Worm (Caenorhabditis elegans) whole organism, L1 larva: ENCODE measurements around the gene bicd-1.

Experiments used
- C04F5.9 ChIP-seq: sonication (generic microtip); optimal IDR thresholded peaks from 2 replicates; lab custom pipeline; 2016; ENCODE audit warnings: missing genetic modification characterization, missing compliant biosample characterization
- C34B4.2 ChIP-seq: sonication (generic microtip); optimal IDR thresholded peaks from 2 replicates; lab custom pipeline; 2017; ENCODE audit warnings: mild to moderate bottlenecking, missing genetic modification characterization, missing compliant biosample characterization
- alr-1 ChIP-seq: fragments of 200-800 bp; sonication (Bioruptor generic); optimal IDR thresholded peaks from 2 replicates; lab custom pipeline; 2018; ENCODE audit warnings: borderline replicate concordance, mild to moderate bottlenecking, missing genetic modification characterization, missing compliant biosample characterization
- ama-1 ChIP-seq: fragments of 150-350 bp; optimal IDR thresholded peaks from 2 replicates; lab custom pipeline; 2014
- blmp-1 ChIP-seq: fragments of 150-350 bp; optimal IDR thresholded peaks from 2 replicates; lab custom pipeline; 2014; ENCODE audit warnings: missing biosample characterization, missing genetic modification characterization
- ceh-63 ChIP-seq: fragments of 200-800 bp; sonication (Bioruptor generic); optimal IDR thresholded peaks from 2 replicates; lab custom pipeline; 2018; ENCODE audit warnings: mild to moderate bottlenecking, missing genetic modification characterization, missing compliant biosample characterization
- ceh-8 ChIP-seq: fragments of 200-800 bp; sonication (Bioruptor generic); optimal IDR thresholded peaks from 2 replicates; lab custom pipeline; 2018; ENCODE audit warnings: mild to moderate bottlenecking, missing genetic modification characterization, moderate library complexity, missing compliant biosample characterization
- ceh-82 ChIP-seq, 3 experiments: fragments of 150-350 bp in 1 of 3; sonication (generic microtip) in 2 of 3; optimal IDR thresholded peaks; 2 replicates each; lab custom pipeline; 2014 to 2017; ENCODE audit warnings: missing biosample characterization in 3 of 3, missing genetic modification characterization in 3 of 3
- ceh-88 ChIP-seq: fragments of 200-800 bp; sonication (Bioruptor generic); IDR thresholded peaks from 2 replicates; pipeline ENCODE4 v1.3.6; 2022; ENCODE audit warnings: missing genetic modification characterization, missing compliant biosample characterization
- ceh-90 ChIP-seq: sonication (generic microtip); optimal IDR thresholded peaks from 2 replicates; lab custom pipeline; 2016; ENCODE audit warnings: missing genetic modification characterization, missing compliant biosample characterization
- dpl-1 ChIP-seq, 3 experiments: fragments of 150-350 bp in 2 of 3; sonication (generic microtip) in 1 of 3; optimal IDR thresholded peaks; 2 replicates each; lab custom pipeline; 2014 to 2017; ENCODE audit warnings: missing biosample characterization in 3 of 3, missing genetic modification characterization in 3 of 3, missing genetic modification reagents in 3 of 3
- efl-1 ChIP-seq, 4 experiments: fragments of 150-350 bp; optimal IDR thresholded peaks in 3 of 4; peaks in 1 of 4; 1 replicate in 1 of 4; 2 replicates in 3 of 4; lab custom pipeline; 2014; ENCODE audit warnings: missing biosample characterization in 2 of 4, missing genetic modification characterization in 2 of 4, missing genetic modification reagents in 2 of 4
- efl-3 ChIP-seq: fragments of 200-800 bp; sonication (Bioruptor generic); optimal IDR thresholded peaks from 2 replicates; lab custom pipeline; 2018; ENCODE audit warnings: mild to moderate bottlenecking, missing genetic modification characterization, missing compliant biosample characterization
- egl-27 ChIP-seq, 2 experiments: fragments of 150-350 bp in 1 of 2; sonication (generic microtip); optimal IDR thresholded peaks; 3 replicates each; lab custom pipeline; 2017 to 2018; ENCODE audit warnings: missing biosample characterization in 2 of 2, missing genetic modification characterization in 2 of 2, missing genetic modification reagents in 2 of 2
- elt-3 ChIP-seq, 6 experiments: fragments of 150-350 bp in 1 of 6; sonication (generic microtip); optimal IDR thresholded peaks; 2 replicates each; lab custom pipeline; 2017 to 2018; ENCODE audit warnings: missing biosample characterization in 6 of 6, missing genetic modification characterization in 6 of 6, inconsistent platforms in 1 of 6
- ets-5 ChIP-seq: fragments of 200-800 bp; sonication (Bioruptor generic); IDR thresholded peaks from 2 replicates; pipeline ENCODE4 v1.3.6; 2022; ENCODE audit warnings: missing genetic modification characterization, missing compliant biosample characterization
- fkh-4 ChIP-seq: sonication (generic microtip); optimal IDR thresholded peaks from 2 replicates; lab custom pipeline; 2016; ENCODE audit warnings: missing compliant biosample characterization, missing genetic modification characterization, borderline replicate concordance
- fkh-8 ChIP-seq: sonication (generic microtip); optimal IDR thresholded peaks from 2 replicates; lab custom pipeline; 2016; ENCODE audit warnings: mild to moderate bottlenecking, missing genetic modification characterization, missing compliant biosample characterization
- fos-1 ChIP-seq: fragments of 150-350 bp; optimal IDR thresholded peaks from 2 replicates; lab custom pipeline; 2014; ENCODE audit warnings: missing biosample characterization, missing genetic modification characterization
- hlh-4 ChIP-seq: sonication (generic microtip); optimal IDR thresholded peaks from 2 replicates; lab custom pipeline; 2016; ENCODE audit warnings: mild to moderate bottlenecking, missing genetic modification characterization, missing compliant biosample characterization
- irx-1 ChIP-seq: sonication (generic microtip); optimal IDR thresholded peaks from 2 replicates; lab custom pipeline; 2016; ENCODE audit warnings: missing genetic modification characterization, missing compliant biosample characterization
- jun-1 ChIP-seq: fragments of 150-350 bp; optimal IDR thresholded peaks from 2 replicates; lab custom pipeline; 2014; ENCODE audit warnings: missing biosample characterization, missing genetic modification reagents, missing genetic modification characterization
- lin-14 ChIP-seq: fragments of 200-800 bp; sonication (Bioruptor generic); optimal IDR thresholded peaks from 2 replicates; lab custom pipeline; 2018; ENCODE audit warnings: mild to moderate bottlenecking, missing genetic modification characterization, moderate library complexity, missing compliant biosample characterization
- lin-35 ChIP-seq, 2 experiments: fragments of 150-350 bp; optimal IDR thresholded peaks; 2 replicates each; lab custom pipeline; 2014; ENCODE audit warnings: missing biosample characterization in 2 of 2, missing genetic modification characterization in 2 of 2, missing genetic modification reagents in 2 of 2
- lin-39 ChIP-seq: fragments of 150-350 bp; optimal IDR thresholded peaks from 2 replicates; lab custom pipeline; 2014; ENCODE audit warnings: missing biosample characterization, missing genetic modification reagents, missing genetic modification characterization
- lsy-2 ChIP-seq, 2 experiments: fragments of 150-350 bp; optimal IDR thresholded peaks; 2 replicates each; lab custom pipeline; 2014; ENCODE audit warnings: missing biosample characterization in 2 of 2, missing genetic modification characterization in 2 of 2
- mdl-1 ChIP-seq, 2 experiments: fragments of 150-350 bp; optimal IDR thresholded peaks; 2 replicates each; lab custom pipeline; 2014 to 2017; ENCODE audit warnings: missing biosample characterization in 2 of 2, missing genetic modification characterization in 2 of 2, inconsistent platforms in 1 of 2
- mep-1 ChIP-seq: fragments of 150-350 bp; optimal IDR thresholded peaks from 2 replicates; lab custom pipeline; 2014; ENCODE audit warnings: missing biosample characterization, missing genetic modification characterization
- nhr-19 ChIP-seq: fragments of 200-800 bp; sonication (Bioruptor generic); conservative IDR thresholded peaks from 2 replicates; pipeline ENCODE4 v1.3.6; 2022; ENCODE audit warnings: missing genetic modification characterization, missing compliant biosample characterization
- nhr-20 ChIP-seq: sonication (generic microtip); optimal IDR thresholded peaks from 2 replicates; lab custom pipeline; 2016; ENCODE audit warnings: mild to moderate bottlenecking, missing genetic modification characterization, missing compliant biosample characterization
- nhr-237 ChIP-seq: fragments of 150-350 bp; optimal IDR thresholded peaks from 2 replicates; lab custom pipeline; 2014; ENCODE audit warnings: missing biosample characterization, missing genetic modification characterization
- nhr-47 ChIP-seq: sonication (generic microtip); optimal IDR thresholded peaks from 2 replicates; lab custom pipeline; 2016; ENCODE audit warnings: mild to moderate bottlenecking, missing genetic modification characterization, moderate library complexity, missing compliant biosample characterization
- nhr-71 ChIP-seq: sonication (generic microtip); optimal IDR thresholded peaks from 2 replicates; lab custom pipeline; 2016; ENCODE audit warnings: mild to moderate bottlenecking, missing genetic modification characterization, moderate library complexity, missing compliant biosample characterization
- nhr-84 ChIP-seq: sonication (generic microtip); optimal IDR thresholded peaks from 2 replicates; lab custom pipeline; 2017; ENCODE audit warnings: missing biosample characterization, missing genetic modification characterization
- pax-3 ChIP-seq: fragments of 200-800 bp; sonication (Bioruptor generic); optimal IDR thresholded peaks from 2 replicates; lab custom pipeline; 2018; ENCODE audit warnings: mild to moderate bottlenecking, missing genetic modification characterization, moderate library complexity, missing compliant biosample characterization
- pqm-1 ChIP-seq: sonication (generic microtip); optimal IDR thresholded peaks from 3 replicates; lab custom pipeline; 2017; ENCODE audit warnings: missing biosample characterization, missing genetic modification characterization
- skn-1 ChIP-seq: fragments of 150-350 bp; optimal IDR thresholded peaks from 2 replicates; lab custom pipeline; 2014; ENCODE audit warnings: missing biosample characterization, missing genetic modification characterization
- snpc-4 ChIP-seq: fragments of 150-350 bp; optimal IDR thresholded peaks from 2 replicates; lab custom pipeline; 2014; ENCODE audit warnings: missing biosample characterization, missing genetic modification characterization
- snu-23 ChIP-seq: sonication (generic microtip); optimal IDR thresholded peaks from 2 replicates; lab custom pipeline; 2016; ENCODE audit warnings: missing genetic modification characterization, missing compliant biosample characterization
- swsn-7 ChIP-seq: sonication (generic microtip); optimal IDR thresholded peaks from 2 replicates; lab custom pipeline; 2016; ENCODE audit warnings: missing genetic modification characterization, missing compliant biosample characterization
- unc-62 ChIP-seq: fragments of 150-350 bp; optimal IDR thresholded peaks from 2 replicates; lab custom pipeline; 2014; ENCODE audit warnings: missing biosample characterization, missing genetic modification reagents, missing genetic modification characterization
- unc-98 ChIP-seq: fragments of 200-800 bp; sonication (Bioruptor generic); IDR thresholded peaks from 2 replicates; pipeline ENCODE4 v1.3.6; 2022; ENCODE audit warnings: missing genetic modification characterization, missing compliant biosample characterization
- vab-15 ChIP-seq: sonication (generic microtip); optimal IDR thresholded peaks from 2 replicates; lab custom pipeline; 2017; ENCODE audit warnings: missing genotype, mild to moderate bottlenecking, missing genetic modification characterization, missing compliant biosample characterization
- ztf-11 ChIP-seq, 2 experiments: sonication (generic microtip); optimal IDR thresholded peaks; 2 replicates each; lab custom pipeline; 2016 to 2017; ENCODE audit warnings: missing genetic modification characterization in 2 of 2, missing biosample characterization in 1 of 2, missing compliant biosample characterization in 1 of 2
- ztf-4 ChIP-seq: fragments of 150-350 bp; optimal IDR thresholded peaks from 2 replicates; lab custom pipeline; 2014; ENCODE audit warnings: missing biosample characterization, missing genetic modification characterization

bicd-1 gene

DNA sequence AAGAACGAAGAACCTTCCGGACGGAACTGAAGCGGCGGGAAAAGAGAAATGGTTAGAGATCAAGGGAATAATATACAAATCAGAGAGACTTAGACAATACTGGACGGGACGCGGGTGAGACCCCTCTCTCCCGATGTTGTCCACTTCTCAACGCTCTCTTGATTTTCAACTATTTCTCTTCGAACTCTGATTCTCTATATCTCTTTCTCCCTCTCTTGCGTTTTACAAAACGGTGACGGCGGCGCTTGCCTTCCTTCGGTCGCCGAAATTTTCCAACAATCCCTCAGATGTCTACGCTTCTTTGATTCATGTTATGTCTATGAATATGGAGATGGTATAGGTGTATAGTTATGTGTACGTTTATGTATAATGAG is 4.6 kb upstream of the bicd-1 start (continued):
- TF ChIP-seq ceh-88 (GFP tag; lab: Robert Waterston, UW) (no peak), ztf-4 (tag; lab: Kevin White, UChicago) (peak; percentile 4), pax-3 (tag; lab: Kevin White, UChicago) (no peak), blmp-1 (tag; lab: Kevin White, UChicago) (peak; percentile 55), ceh-8 (GFP tag; lab: Kevin White, UChicago) (no peak), nhr-47 (tag; lab: Kevin White, UChicago) (peak; percentile 47), ceh-82 (tag; optimal IDR thresholded peaks at IDR 0.05; lab: Kevin White, UChicago) (peak; percentile 2 to 13 (median 7)), nhr-237 (tag; lab: Kevin White, UChicago) (no peak), pqm-1 (tag; lab: Kevin White, UChicago) (no peak), unc-98 (GFP tag; lab: Robert Waterston, UW) (no peak), ama-1 (lab: Kevin White, UChicago) (no peak), fos-1 (tag; lab: Kevin White, UChicago) (no peak), lin-14 (GFP tag; lab: Kevin White, UChicago) (peak; percentile 80), nhr-84 (tag; lab: Kevin White, UChicago) (no peak), lin-39 (tag; lab: Kevin White, UChicago) (no peak), nhr-19 (GFP tag; lab: Robert Waterston, UW) (peak; percentile 31; the same call in 1 of the 2 replicates), ceh-90 (no peak), mdl-1 (tag; optimal IDR thresholded peaks at IDR 0.05; lab: Kevin White, UChicago) (peak in 1 of 2 experiments; percentile 30), vab-15 (no peak), swsn-7 (tag; lab: Kevin White, UChicago) (peak; percentile 53), snu-23 (peak; percentile 78), ceh-63 (GFP tag; lab: Kevin White, UChicago) (no peak), elt-3 (tag; optimal IDR thresholded peaks at IDR 0.05; lab: Kevin White, UChicago) (peak in 2 of 6 experiments; percentile 18 to 28), efl-3 (no peak), irx-1 (no peak), dpl-1 (GFP tag; optimal IDR thresholded peaks at IDR 0.05; lab: Kevin White, UChicago) (peak; percentile 36 to 48 (median 45)), hlh-4 (no peak), lsy-2 (tag; optimal IDR thresholded peaks at IDR 0.05; lab: Kevin White, UChicago) (peak; percentile 51 to 63), C34B4.2 (tag; lab: Kevin White, UChicago) (no peak), ets-5 (GFP tag; lab: Robert Waterston, UW) (no peak), alr-1 (tag; lab: Kevin White, UChicago) (no peak), snpc-4 (tag; lab: Kevin White, UChicago) (no peak), fkh-8 (tag; lab: Kevin White, UChicago) (no peak), ztf-11 (tag; optimal IDR thresholded peaks at IDR 0.05; lab: Kevin White, UChicago) (no peak), C04F5.9 (tag; lab: Kevin White, UChicago) (no peak), nhr-20 (peak; percentile 74), egl-27 (tag; optimal IDR thresholded peaks at IDR 0.05; lab: Kevin White, UChicago) (no peak), fkh-4 (tag; lab: Kevin White, UChicago) (no peak)
- TF ChIP-seq, all 84 proteins: peak for 27

DNA sequence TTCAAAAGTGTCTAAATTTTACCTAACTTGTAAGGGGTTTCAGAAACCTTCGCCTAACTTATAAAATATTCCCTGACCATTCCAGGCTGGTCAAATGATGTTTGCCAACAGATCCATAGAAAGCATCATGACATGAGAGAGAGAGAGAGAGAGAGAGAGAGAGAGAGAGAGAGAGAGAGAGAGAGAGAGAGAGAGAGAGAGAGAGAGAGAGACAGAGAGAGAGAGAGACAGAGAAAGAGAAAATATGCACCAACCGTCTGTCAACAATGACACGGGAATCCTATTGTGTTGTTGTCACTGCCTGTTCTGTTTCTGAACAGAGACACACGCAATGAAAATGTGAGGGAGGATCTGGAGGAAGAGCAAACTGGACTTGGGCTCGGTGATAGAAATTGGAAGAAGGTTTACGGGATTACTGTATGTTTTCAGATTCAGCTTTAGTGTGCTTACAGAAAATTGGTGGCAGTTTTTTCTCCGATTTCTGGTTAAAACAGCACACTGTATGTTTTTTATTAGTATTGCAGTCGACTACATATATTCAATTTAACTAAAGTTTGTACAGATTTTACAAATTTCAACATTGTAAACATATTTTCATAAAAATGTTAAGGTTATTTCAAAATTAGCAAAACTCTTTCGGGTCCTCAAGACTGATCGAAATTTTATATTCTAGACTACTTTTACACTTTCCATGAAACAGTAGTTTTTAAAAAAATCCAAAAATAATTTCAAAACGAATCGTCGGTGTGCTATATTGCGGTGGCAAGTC is 4.0 kb upstream of the bicd-1 start:
- TF ChIP-seq jun-1 (tag; lab: Kevin White, UChicago) (peak; percentile 14), lin-35 (GFP tag; optimal IDR thresholded peaks at IDR 0.05; lab: Kevin White, UChicago) (peak in 1 of 2 experiments; percentile 47), skn-1 (tag; lab: Kevin White, UChicago) (no peak), lin-14 (GFP tag; lab: Kevin White, UChicago) (peak; percentile 13), nhr-47 (tag; lab: Kevin White, UChicago) (no peak), mep-1 (tag; lab: Kevin White, UChicago) (peak; percentile 40), efl-1 (optimal IDR thresholded peaks at IDR 0.05; lab: Kevin White, UChicago) (peak; percentile 12 to 27), efl-1 (GFP tag; optimal IDR thresholded peaks at IDR 0.05 in 1 of 2; lab: Kevin White, UChicago) (no peak), unc-62 (GFP tag; lab: Kevin White, UChicago) (no peak), nhr-20 (no peak), nhr-71 (tag; lab: Kevin White, UChicago) (no peak)
